Worm (Caenorhabditis elegans): ENCODE results near the gene snf-7.

ce11 chrIII:13039739-13040138 is 34.5 kb downstream of the snf-7 start, which contains the start of gene F54F12.2:
- TF ChIP-seq ref-1 (GFP tag; conservative IDR thresholded peaks at IDR 0.05) (no peak), ztf-23 (GFP tag; IDR thresholded peaks at IDR 0.05) (no peak), tab-1 (GFP tag; IDR thresholded peaks at IDR 0.05) (no peak)
